Fruit fly (Drosophila melanogaster): ENCODE results near the gene vanin-like.

dm6 chrX:6202509-6202979 is at the start of gene vanin-like:
- TF ChIP-seq Eip93F (GFP tag; optimal IDR thresholded peaks at IDR 0.05) (no peak), Hr4 (GFP tag; optimal IDR thresholded peaks at IDR 0.05) (no peak), Lpt (GFP tag; optimal IDR thresholded peaks at IDR 0.05) (no peak), CG16779 (tag; optimal IDR thresholded peaks at IDR 0.05) (no peak), CG8632 (GFP tag; optimal IDR thresholded peaks at IDR 0.05) (no peak), Ets96B (tag; optimal IDR thresholded peaks at IDR 0.05) (no peak), fd85E (GFP tag; optimal IDR thresholded peaks at IDR 0.05) (no peak), CG32006 (GFP tag; optimal IDR thresholded peaks at IDR 0.05) (no peak), CG6792 (GFP tag; optimal IDR thresholded peaks at IDR 0.05) (no peak), topi (GFP tag; optimal IDR thresholded peaks at IDR 0.05) (no peak), eg (GFP tag; IDR thresholded peaks at IDR 0.05) (no peak)

All from whole organism, prepupa.